Worm (Caenorhabditis elegans): ENCODE data around the gene Y6G8.2.

ce11 chrV:17552759-17553158, 46.0 kb downstream of the Y6G8.2 start, which contains the start of gene C38D9.8:
- TF ChIP-seq nhr-237 (tag; optimal IDR thresholded peaks at IDR 0.05) (no peak), aly-2 (tag; optimal IDR thresholded peaks at IDR 0.05) (no peak), nhr-23 (tag; optimal IDR thresholded peaks at IDR 0.05) (no peak), skn-1 (tag; optimal IDR thresholded peaks at IDR 0.05) (no peak), nfya-1 (tag; optimal IDR thresholded peaks at IDR 0.05; ENCODE audit: insufficient read depth) (no peak), egl-5 (tag; optimal IDR thresholded peaks at IDR 0.05) (no peak), ceh-16 (tag; optimal IDR thresholded peaks at IDR 0.05) (no peak), pha-4 (tag; optimal IDR thresholded peaks at IDR 0.05) (no peak), ZK546.5 (tag; optimal IDR thresholded peaks at IDR 0.05) (no peak), unc-62 (GFP tag; optimal IDR thresholded peaks at IDR 0.05) (no peak), pqm-1 (tag; optimal IDR thresholded peaks at IDR 0.05) (no peak)
